Fruit fly (Drosophila melanogaster): ENCODE data around the gene Ugalt.

Ugalt gene

DNA sequence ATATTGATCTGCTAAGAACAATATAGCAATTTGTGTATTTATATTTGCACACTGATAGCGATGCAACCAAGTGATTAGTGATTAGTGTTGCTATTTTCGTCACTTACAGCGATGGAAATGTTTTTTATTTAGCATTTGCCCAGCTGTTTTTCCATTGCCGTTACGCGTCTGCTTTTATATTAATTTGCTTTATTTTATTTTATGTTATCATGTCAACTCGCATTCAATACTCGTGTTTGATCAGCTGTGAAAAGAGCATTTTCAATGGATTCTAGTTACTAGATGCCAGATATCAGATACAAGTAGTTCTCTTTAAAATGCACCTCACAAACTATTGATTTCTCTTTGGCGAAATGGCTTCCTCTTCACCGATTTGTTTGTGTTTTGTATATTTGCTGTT lies 40.2 kb downstream of the Ugalt start (continued):
- TF ChIP-seq Mes4 (GFP tag; optimal IDR thresholded peaks at IDR 0.05) (no peak), CG12299 (tag; optimal IDR thresholded peaks at IDR 0.05) (peak; percentile 4), CG1529 (GFP tag; optimal IDR thresholded peaks at IDR 0.05) (no peak), Asciz (GFP tag; optimal IDR thresholded peaks at IDR 0.05) (no peak), dmrt11E (tag; optimal IDR thresholded peaks at IDR 0.05) (no peak), kah (GFP tag; optimal IDR thresholded peaks at IDR 0.05) (no peak), ewg (GFP tag; optimal IDR thresholded peaks at IDR 0.05) (no peak), da (GFP tag; optimal IDR thresholded peaks at IDR 0.05) (no peak), repo (GFP tag; optimal IDR thresholded peaks at IDR 0.05) (no peak), CG9932 (GFP tag; IDR thresholded peaks at IDR 0.05) (no peak), inv (GFP tag; IDR thresholded peaks at IDR 0.05; ENCODE audit: partially characterized antibody) (no peak), Mrtf (GFP tag; IDR thresholded peaks at IDR 0.05) (no peak), CG31365 (tag; optimal IDR thresholded peaks at IDR 0.05) (no peak), sc (optimal IDR thresholded peaks at IDR 0.05) (no peak), sc (GFP tag; optimal IDR thresholded peaks at IDR 0.05) (no peak), Dll (GFP tag; IDR thresholded peaks at IDR 0.05; ENCODE audit: partially characterized antibody) (no peak), HHEX (GFP tag; optimal IDR thresholded peaks at IDR 0.05) (no peak), CG33213 (GFP tag; optimal IDR thresholded peaks at IDR 0.05) (no peak), Lpt (GFP tag; optimal IDR thresholded peaks at IDR 0.05) (no peak), eve (GFP tag; optimal IDR thresholded peaks at IDR 0.05) (peak in 1 of 2 experiments; percentile 2), CG30403 (GFP tag; optimal IDR thresholded peaks at IDR 0.05) (no peak), CG6854 (GFP tag; optimal IDR thresholded peaks at IDR 0.05) (peak; percentile 16), kay (GFP tag; optimal IDR thresholded peaks at IDR 0.05) (no peak), CG13424 (tag; optimal IDR thresholded peaks at IDR 0.05) (no peak), BtbVII (GFP tag; optimal IDR thresholded peaks at IDR 0.05) (peak; percentile 18), CG10267 (tag; optimal IDR thresholded peaks at IDR 0.05) (no peak), fru (optimal IDR thresholded peaks at IDR 0.05) (no peak), H15 (GFP tag; IDR thresholded peaks at IDR 0.05) (no peak), corto (GFP tag; optimal IDR thresholded peaks at IDR 0.05) (no peak), CG6683 (GFP tag; optimal IDR thresholded peaks at IDR 0.05) (no peak), NC2α (GFP tag; optimal IDR thresholded peaks at IDR 0.05) (no peak), CG10959 (GFP tag; IDR thresholded peaks at IDR 0.05) (no peak), CG34422 (GFP tag; IDR thresholded peaks at IDR 0.05) (no peak), slou (GFP tag; optimal IDR thresholded peaks at IDR 0.05) (no peak), CG7556 (GFP tag; optimal IDR thresholded peaks at IDR 0.05) (no peak), z (GFP tag; IDR thresholded peaks at IDR 0.05) (no peak), CG17568 (GFP tag; optimal IDR thresholded peaks at IDR 0.05) (peak; percentile 16), tll (GFP tag; optimal IDR thresholded peaks at IDR 0.05) (no peak), psq (GFP tag; optimal IDR thresholded peaks at IDR 0.05) (no peak), fd3F (GFP tag; optimal IDR thresholded peaks at IDR 0.05) (no peak), croc (GFP tag; conservative IDR thresholded peaks at IDR 0.05) (no peak), CG34376 (GFP tag; optimal IDR thresholded peaks at IDR 0.05) (peak; percentile 30), CG3726 (GFP tag; IDR thresholded peaks at IDR 0.05) (no peak), odd (GFP tag; optimal IDR thresholded peaks at IDR 0.05) (peak; percentile 3), CG17829 (tag; optimal IDR thresholded peaks at IDR 0.05) (no peak), ATbp (GFP tag; optimal IDR thresholded peaks at IDR 0.05) (peak; percentile 25), CG7928 (GFP tag; optimal IDR thresholded peaks at IDR 0.05) (no peak), CG12071 (GFP tag; optimal IDR thresholded peaks at IDR 0.05) (no peak), Hmx (GFP tag; optimal IDR thresholded peaks at IDR 0.05) (no peak), trem (tag; optimal IDR thresholded peaks at IDR 0.05) (no peak), CG17359 (tag; optimal IDR thresholded peaks at IDR 0.05) (no peak), CG30020 (tag; optimal IDR thresholded peaks at IDR 0.05) (no peak)

All from whole organism, embryonic.